Fruit fly (Drosophila melanogaster) whole organism, embryonic: Measurements from ENCODE around the gene CG13465.

Source experiments
- CG1024 ChIP-seq: fragments of 200-800 bp; sonication (Bioruptor generic); IDR thresholded peaks from 2 replicates; pipeline ENCODE4 v1.3.6; 2022; ENCODE audit warnings: missing biosample characterization, missing genetic modification characterization
- CG10366 ChIP-seq: fragments of 200-800 bp; sonication (Bioruptor generic); IDR thresholded peaks from 2 replicates; pipeline ENCODE4 v1.3.6; 2022; ENCODE audit warnings: missing biosample characterization, missing genetic modification characterization
- CG10462 ChIP-seq: fragments of 200-800 bp; sonication (Bioruptor generic); optimal IDR thresholded peaks from 2 replicates; lab custom pipeline; 2016; ENCODE audit warnings: missing biosample characterization, missing genetic modification characterization
- CG10654 ChIP-seq: fragments of 200-800 bp; sonication (Bioruptor generic); optimal IDR thresholded peaks from 2 replicates; lab custom pipeline; 2016; ENCODE audit warnings: missing biosample characterization, missing genetic modification characterization
- CG11504 ChIP-seq: fragments of 200-800 bp; sonication (Bioruptor generic); optimal IDR thresholded peaks from 3 replicates; lab custom pipeline; 2019; ENCODE audit warnings: missing biosample characterization, mild to moderate bottlenecking, missing genetic modification characterization, moderate library complexity
- CG11560 ChIP-seq: fragments of 200-800 bp; sonication (Bioruptor generic); IDR thresholded peaks from 3 replicates; pipeline ENCODE4 v1.3.6; 2022; ENCODE audit warnings: missing biosample characterization, missing genetic modification characterization
- CG12942 ChIP-seq: fragments of 200-800 bp; sonication (Bioruptor generic); optimal IDR thresholded peaks from 3 replicates; lab custom pipeline; 2016; ENCODE audit warnings: missing biosample characterization, missing genetic modification characterization
- CG17568 ChIP-seq: fragments of 200-800 bp; sonication (Bioruptor generic); optimal IDR thresholded peaks from 2 replicates; lab custom pipeline; 2018; ENCODE audit warnings: missing biosample characterization, mild to moderate bottlenecking, missing genetic modification characterization, moderate library complexity
- CG17829 ChIP-seq: fragments of 200-800 bp; optimal IDR thresholded peaks from 2 replicates; lab custom pipeline; 2019; ENCODE audit warnings: missing biosample characterization, mild to moderate bottlenecking, missing genetic modification characterization, moderate library complexity
- CG18262 ChIP-seq: fragments of 200-800 bp; optimal IDR thresholded peaks from 3 replicates; lab custom pipeline; 2019; ENCODE audit warnings: missing biosample characterization, mild to moderate bottlenecking, missing genetic modification characterization, moderate library complexity
- CG18476 ChIP-seq: fragments of 200-800 bp; sonication (Bioruptor generic); optimal IDR thresholded peaks from 2 replicates; lab custom pipeline; 2016; ENCODE audit warnings: missing biosample characterization, mild to moderate bottlenecking, missing genetic modification characterization
- CG30403 ChIP-seq: fragments of 200-800 bp; sonication (Bioruptor generic); optimal IDR thresholded peaks from 3 replicates; lab custom pipeline; 2016; ENCODE audit warnings: missing biosample characterization, missing genetic modification characterization
- CG31441 ChIP-seq: fragments of 200-800 bp; sonication (Bioruptor generic); IDR thresholded peaks from 2 replicates; pipeline ENCODE4 v1.3.6; 2022; ENCODE audit warnings: missing biosample characterization, missing genetic modification characterization
- CG32772 ChIP-seq: fragments of 200-800 bp; sonication (Bioruptor generic); IDR thresholded peaks from 2 replicates; pipeline ENCODE4 v1.3.6; 2022; ENCODE audit warnings: missing biosample characterization, missing genetic modification characterization
- CG4820 ChIP-seq: fragments of 200-800 bp; sonication (Bioruptor generic); optimal IDR thresholded peaks from 3 replicates; lab custom pipeline; 2016; ENCODE audit warnings: missing biosample characterization, missing genetic modification characterization
- CG6854 ChIP-seq: fragments of 200-800 bp; sonication (Bioruptor generic); optimal IDR thresholded peaks from 3 replicates; lab custom pipeline; 2017; ENCODE audit warnings: missing biosample characterization, mild to moderate bottlenecking, missing genetic modification characterization
- CG7372 ChIP-seq: fragments of 200-800 bp; sonication (Bioruptor generic); IDR thresholded peaks from 2 replicates; pipeline ENCODE4 v1.3.6; 2022; ENCODE audit warnings: missing biosample characterization, missing genetic modification characterization
- CG7786 ChIP-seq: fragments of 200-800 bp; sonication (Bioruptor generic); optimal IDR thresholded peaks from 2 replicates; lab custom pipeline; 2016; ENCODE audit warnings: missing biosample characterization, missing genetic modification characterization
- CG7928 ChIP-seq: fragments of 200-800 bp; sonication (Bioruptor generic); optimal IDR thresholded peaks from 2 replicates; lab custom pipeline; 2017; ENCODE audit warnings: missing biosample characterization, mild to moderate bottlenecking, missing genetic modification characterization
- CG8924 ChIP-seq: fragments of 200-800 bp; optimal IDR thresholded peaks from 3 replicates; lab custom pipeline; 2019; ENCODE audit warnings: missing biosample characterization, mild to moderate bottlenecking, missing genetic modification characterization, moderate library complexity
- CoRest ChIP-seq: fragments of 200-800 bp; sonication (Bioruptor generic); optimal IDR thresholded peaks from 3 replicates; lab custom pipeline; 2018; ENCODE audit warnings: missing biosample characterization, mild to moderate bottlenecking, missing genetic modification characterization, moderate library complexity
- D19A ChIP-seq: fragments of 200-800 bp; optimal IDR thresholded peaks from 3 replicates; lab custom pipeline; 2019; ENCODE audit warnings: missing biosample characterization, mild to moderate bottlenecking, missing genetic modification characterization, moderate library complexity
- D19B ChIP-seq: fragments of 200-800 bp; sonication (Bioruptor generic); optimal IDR thresholded peaks from 2 replicates; lab custom pipeline; 2017; ENCODE audit warnings: missing biosample characterization, mild to moderate bottlenecking, missing genetic modification characterization
- Dref ChIP-seq: fragments of 200-800 bp; sonication (Bioruptor generic); IDR thresholded peaks from 2 replicates; pipeline ENCODE4 v1.3.6; 2022; ENCODE audit warnings: missing biosample characterization, missing genetic modification characterization
- Ets65A ChIP-seq: fragments of 200-800 bp; sonication (Bioruptor generic); peaks from one replicate; lab custom pipeline; 2016; ENCODE audit warnings: missing biosample characterization, missing genetic modification characterization
- H15 ChIP-seq: fragments of 200-800 bp; sonication (Bioruptor generic); IDR thresholded peaks from 3 replicates; pipeline ENCODE4 v1.3.6; 2022; ENCODE audit warnings: missing biosample characterization, missing genetic modification characterization
- Hr3 ChIP-seq: fragments of 200-800 bp; sonication (Bioruptor generic); optimal IDR thresholded peaks from 3 replicates; lab custom pipeline; 2016; ENCODE audit warnings: missing biosample characterization, missing genetic modification characterization
- Lim3 ChIP-seq: fragments of 200-800 bp; sonication (Bioruptor generic); IDR thresholded peaks from 2 replicates; pipeline ENCODE4 v1.3.6; 2022; ENCODE audit warnings: missing biosample characterization, missing genetic modification characterization
- Max ChIP-seq: fragments of 200-800 bp; sonication (Bioruptor generic); optimal IDR thresholded peaks from 2 replicates; lab custom pipeline; 2016; ENCODE audit warnings: missing biosample characterization, mild to moderate bottlenecking, missing genetic modification characterization
- Mes4 ChIP-seq: fragments of 200-800 bp; sonication (Bioruptor generic); optimal IDR thresholded peaks from 2 replicates; lab custom pipeline; 2016; ENCODE audit warnings: missing biosample characterization, missing genetic modification characterization
- Six4 ChIP-seq: fragments of 200-800 bp; sonication (Bioruptor generic); optimal IDR thresholded peaks from 2 replicates; lab custom pipeline; 2016; ENCODE audit warnings: missing biosample characterization, missing genetic modification characterization
- Ssrp ChIP-seq: fragments of 200-800 bp; sonication (Bioruptor generic); optimal IDR thresholded peaks from 2 replicates; lab custom pipeline; 2018; ENCODE audit warnings: missing biosample characterization, mild to moderate bottlenecking, missing genetic modification characterization, moderate library complexity
- Trl ChIP-seq, 3 experiments: fragments of >200 bp in 2 of 3; fragments of 200-800 bp in 1 of 3; sonication (Bioruptor generic) in 1 of 3; optimal IDR thresholded peaks; 2 replicates in 1 of 3; 3 replicates in 2 of 3; lab custom pipeline; 2016 to 2017; ENCODE audit warnings: missing biosample characterization in 1 of 3, missing genetic modification characterization in 1 of 3
- Usf ChIP-seq: fragments of 200-800 bp; sonication (Bioruptor generic); optimal IDR thresholded peaks from 2 replicates; lab custom pipeline; 2017; ENCODE audit warnings: missing genotype, missing biosample characterization, missing genetic modification characterization
- amos ChIP-seq: fragments of 200-800 bp; sonication (Bioruptor generic); IDR thresholded peaks from 2 replicates; pipeline ENCODE4 v1.3.6; 2022; ENCODE audit warnings: missing biosample characterization, missing genetic modification characterization; ENCODE audit not compliant: partially characterized antibody
- ap ChIP-seq: fragments of 200-800 bp; sonication (Bioruptor generic); IDR thresholded peaks from 2 replicates; pipeline ENCODE4 v1.3.6; 2022; ENCODE audit warnings: missing biosample characterization, missing genetic modification characterization
- bigmax ChIP-seq: fragments of 200-800 bp; sonication (Bioruptor generic); optimal IDR thresholded peaks from 2 replicates; lab custom pipeline; 2018; ENCODE audit warnings: missing biosample characterization, mild to moderate bottlenecking, missing genetic modification characterization
- br ChIP-seq: fragments of >200 bp; optimal IDR thresholded peaks from 2 replicates; lab custom pipeline; 2017
- btn ChIP-seq: fragments of 200-800 bp; sonication (Bioruptor generic); optimal IDR thresholded peaks from 2 replicates; lab custom pipeline; 2016; ENCODE audit warnings: missing biosample characterization, missing genetic modification characterization
- cad ChIP-seq: fragments of >200 bp; optimal IDR thresholded peaks from 2 replicates; lab custom pipeline; 2017; ENCODE audit warnings: missing biosample characterization, missing genetic modification characterization
- chn ChIP-seq: fragments of 200-800 bp; sonication (Bioruptor generic); optimal IDR thresholded peaks from 2 replicates; lab custom pipeline; 2016; ENCODE audit warnings: missing biosample characterization, missing genetic modification characterization
- ci ChIP-seq: fragments of 200-800 bp; sonication (Bioruptor generic); IDR thresholded peaks from 3 replicates; pipeline ENCODE4 v1.3.6; 2022; ENCODE audit warnings: missing biosample characterization, missing genetic modification characterization
- crol ChIP-seq: fragments of 200-800 bp; sonication (Bioruptor generic); IDR thresholded peaks from 2 replicates; pipeline ENCODE4 v1.3.6; 2022; ENCODE audit warnings: missing biosample characterization, missing genetic modification characterization
- cwo ChIP-seq: fragments of 200-800 bp; sonication (Bioruptor generic); optimal IDR thresholded peaks from 3 replicates; lab custom pipeline; 2017; ENCODE audit warnings: missing biosample characterization, missing genetic modification characterization, mild to moderate bottlenecking, moderate library complexity, missing genetic modification reagents
- ems ChIP-seq: fragments of 200-800 bp; sonication (Bioruptor generic); optimal IDR thresholded peaks from 3 replicates; lab custom pipeline; 2016; ENCODE audit warnings: missing biosample characterization, missing genetic modification characterization
- grau ChIP-seq: fragments of 200-800 bp; optimal IDR thresholded peaks from 3 replicates; lab custom pipeline; 2019; ENCODE audit warnings: missing biosample characterization, mild to moderate bottlenecking, missing genetic modification characterization, moderate library complexity
- gsb-n ChIP-seq: fragments of 200-800 bp; sonication (Bioruptor generic); optimal IDR thresholded peaks from 3 replicates; lab custom pipeline; 2018; ENCODE audit warnings: missing biosample characterization, mild to moderate bottlenecking, missing genetic modification characterization
- h ChIP-seq: fragments of >200 bp; optimal IDR thresholded peaks from 2 replicates; lab custom pipeline; 2017
- mam ChIP-seq: fragments of 200-800 bp; sonication (Bioruptor generic); optimal IDR thresholded peaks from 3 replicates; lab custom pipeline; 2016; ENCODE audit warnings: missing biosample characterization, missing genetic modification characterization
- pho ChIP-seq: fragments of 200-800 bp; sonication (Bioruptor generic); optimal IDR thresholded peaks from 2 replicates; lab custom pipeline; 2016; ENCODE audit warnings: missing biosample characterization, missing genetic modification characterization
- phol ChIP-seq: fragments of 200-800 bp; sonication (Bioruptor generic); optimal IDR thresholded peaks from 3 replicates; lab custom pipeline; 2018; ENCODE audit warnings: missing biosample characterization, mild to moderate bottlenecking, missing genetic modification characterization, moderate library complexity
- ssp ChIP-seq: fragments of 200-800 bp; sonication (Bioruptor generic); IDR thresholded peaks from 2 replicates; pipeline ENCODE4 v1.3.6; 2022; ENCODE audit warnings: missing biosample characterization, missing genetic modification characterization
- wor ChIP-seq: fragments of 200-800 bp; sonication (Bioruptor generic); IDR thresholded peaks from 2 replicates; pipeline ENCODE4 v1.3.6; 2022; ENCODE audit warnings: missing biosample characterization, missing genetic modification characterization
- zen ChIP-seq: fragments of 200-800 bp; sonication (Bioruptor generic); optimal IDR thresholded peaks from 3 replicates; lab custom pipeline; 2018; ENCODE audit warnings: missing biosample characterization, mild to moderate bottlenecking, missing genetic modification characterization, moderate library complexity

CG13465 gene

DNA sequence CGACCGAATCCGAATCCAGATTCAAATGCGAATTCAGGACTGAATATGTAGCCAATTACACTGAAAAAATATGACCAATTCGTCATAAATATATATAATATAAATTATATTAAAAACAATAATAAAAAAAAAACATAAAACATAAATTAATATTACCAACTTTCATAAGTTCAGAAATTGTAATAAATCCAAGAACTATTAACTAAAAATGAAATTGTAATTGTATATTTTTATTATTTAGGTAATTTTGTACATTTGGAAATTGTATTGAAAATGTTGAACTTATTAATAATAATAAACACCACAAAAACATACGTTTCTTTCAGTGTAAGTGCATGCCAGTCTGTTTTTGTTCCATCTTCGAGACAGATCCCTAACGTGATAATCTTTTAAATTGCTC lies 16.9 kb upstream of the CG13465 start (continued):
- no peak for TF ChIP-seq Trl (optimal IDR thresholded peaks at IDR 0.05; lab: Kevin White, UChicago)
- TF ChIP-seq Trl (GFP tag; optimal IDR thresholded peaks at IDR 0.05; lab: Kevin White, UChicago): no peak
- no peak for TF ChIP-seq pho (GFP tag; lab: Kevin White, UChicago)
- TF ChIP-seq cwo (GFP tag; lab: Kevin White, UChicago): no peak
- TF ChIP-seq cad: no peak
- no peak for TF ChIP-seq CG12942 (GFP tag; lab: Kevin White, UChicago)
- TF ChIP-seq zen (tag; lab: Kevin White, UChicago): peak; percentile 82
- TF ChIP-seq chn (GFP tag; lab: Kevin White, UChicago): no peak
- TF ChIP-seq CG1024: no peak
- no peak for TF ChIP-seq Usf (GFP tag; lab: Kevin White, UChicago)
- peak; percentile 81 for TF ChIP-seq CG17829 (tag; lab: Kevin White, UChicago)
- no peak for TF ChIP-seq bigmax (GFP tag; lab: Kevin White, UChicago)
- peak; percentile 7 for TF ChIP-seq CG10462 (GFP tag; lab: Kevin White, UChicago)
- no peak for TF ChIP-seq ap (GFP tag; lab: Robert Waterston, UW)
- no peak for TF ChIP-seq amos (GFP tag; lab: Robert Waterston, UW)
- no peak for TF ChIP-seq Dref (GFP tag; lab: Robert Waterston, UW)
- peak; percentile 49 for TF ChIP-seq CG8924 (tag; lab: Kevin White, UChicago)
- TF ChIP-seq wor (GFP tag; lab: Robert Waterston, UW): no peak
- TF ChIP-seq crol (GFP tag; lab: Robert Waterston, UW): no peak
- no peak for TF ChIP-seq Ets65A (GFP tag; lab: Kevin White, UChicago)
- TF ChIP-seq H15 (GFP tag; lab: Robert Waterston, UW): no peak
- TF ChIP-seq h: no peak
- no peak for TF ChIP-seq CG10654
- TF ChIP-seq CG4820: no peak
- peak; percentile 46 for TF ChIP-seq Ssrp
- no peak for TF ChIP-seq CG32772 (GFP tag; lab: Robert Waterston, UW)
- TF ChIP-seq mam (GFP tag; lab: Kevin White, UChicago): no peak
- TF ChIP-seq ems (GFP tag; lab: Kevin White, UChicago): no peak
- TF ChIP-seq D19A (tag; lab: Kevin White, UChicago): peak; percentile 52
- TF ChIP-seq Lim3 (GFP tag; lab: Robert Waterston, UW): no peak
- no peak for TF ChIP-seq CG7372 (GFP tag; lab: Robert Waterston, UW)
- TF ChIP-seq Mes4 (GFP tag; lab: Kevin White, UChicago): no peak
- TF ChIP-seq CG18262 (tag; lab: Kevin White, UChicago): peak; percentile 87
- TF ChIP-seq CG7786 (GFP tag; lab: Kevin White, UChicago): no peak
- TF ChIP-seq CG7928 (GFP tag; lab: Kevin White, UChicago): no peak
- TF ChIP-seq ci (GFP tag; lab: Robert Waterston, UW): no peak
- TF ChIP-seq CG11504 (tag; lab: Kevin White, UChicago): no peak
- TF ChIP-seq gsb-n (tag; lab: Kevin White, UChicago): peak; percentile 68
- TF ChIP-seq br (lab: Kevin White, UChicago): no peak
- peak; percentile 12 for TF ChIP-seq grau (tag; lab: Kevin White, UChicago)
- no peak for TF ChIP-seq CG11560 (tag; lab: Robert Waterston, UW)
- TF ChIP-seq D19B: no peak
- no peak for TF ChIP-seq ssp (GFP tag; lab: Robert Waterston, UW)
- no peak for TF ChIP-seq Max
- no peak for TF ChIP-seq btn (GFP tag; lab: Kevin White, UChicago)
- no peak for TF ChIP-seq CG10366 (GFP tag; lab: Robert Waterston, UW)
- peak; percentile 65 for TF ChIP-seq CG31441
- TF ChIP-seq CG18476 (GFP tag; lab: Kevin White, UChicago): no peak
- TF ChIP-seq CoRest (tag; lab: Kevin White, UChicago): peak; percentile 35
- TF ChIP-seq Hr3 (GFP tag; lab: Kevin White, UChicago): no peak
- no peak for TF ChIP-seq CG17568
- no peak for TF ChIP-seq CG30403 (GFP tag; lab: Kevin White, UChicago)
- no peak for TF ChIP-seq CG6854
- TF ChIP-seq phol: peak; percentile 65
- no peak for TF ChIP-seq Six4 (GFP tag; lab: Kevin White, UChicago)
